Fruit fly (Drosophila melanogaster) whole organism, embryonic: ENCODE data around the gene CG13297.

Experiments
- CG11247 ChIP-seq: fragments of 200-800 bp; sonication (Bioruptor generic); IDR thresholded peaks from 2 replicates; pipeline ENCODE4 v1.3.6; 2022; ENCODE audit warnings: missing biosample characterization, missing genetic modification characterization
- CG11560 ChIP-seq: fragments of 200-800 bp; sonication (Bioruptor generic); IDR thresholded peaks from 3 replicates; pipeline ENCODE4 v1.3.6; 2022; ENCODE audit warnings: missing biosample characterization, missing genetic modification characterization
- CG14014 ChIP-seq: fragments of 200-800 bp; sonication (Bioruptor generic); IDR thresholded peaks from 2 replicates; pipeline ENCODE4 v1.3.6; 2022; ENCODE audit warnings: missing biosample characterization, missing genetic modification characterization
- CG15601 ChIP-seq: fragments of 200-800 bp; sonication (Bioruptor generic); optimal IDR thresholded peaks from 3 replicates; lab custom pipeline; 2019; ENCODE audit warnings: missing biosample characterization, mild to moderate bottlenecking, missing genetic modification characterization, moderate library complexity
- CG16779 ChIP-seq: fragments of 200-800 bp; sonication (Bioruptor generic); IDR thresholded peaks from 2 replicates; pipeline ENCODE4 v1.3.6; 2022; ENCODE audit warnings: missing biosample characterization, missing genetic modification characterization
- CG16813 ChIP-seq: fragments of 200-800 bp; sonication (Bioruptor generic); IDR thresholded peaks from 3 replicates; pipeline ENCODE4 v1.3.6; 2022; ENCODE audit warnings: missing biosample characterization, missing genetic modification characterization; ENCODE audit not compliant: partially characterized antibody
- CG16815 ChIP-seq: fragments of 200-800 bp; sonication (Bioruptor generic); optimal IDR thresholded peaks from 3 replicates; lab custom pipeline; 2017; ENCODE audit warnings: missing biosample characterization, mild to moderate bottlenecking, missing genetic modification characterization
- CG17802 ChIP-seq: fragments of 200-800 bp; sonication (Bioruptor generic); optimal IDR thresholded peaks from 2 replicates; lab custom pipeline; 2018; ENCODE audit warnings: missing biosample characterization, mild to moderate bottlenecking, missing genetic modification characterization, moderate library complexity
- CG18011 ChIP-seq: fragments of 200-800 bp; sonication (Bioruptor generic); optimal IDR thresholded peaks from 2 replicates; lab custom pipeline; 2017; ENCODE audit warnings: missing biosample characterization, missing genetic modification characterization, mild to moderate bottlenecking, moderate library complexity, missing genotype
- CG31388 ChIP-seq: fragments of 200-800 bp; sonication (Bioruptor generic); optimal IDR thresholded peaks from 2 replicates; lab custom pipeline; 2016; ENCODE audit warnings: missing biosample characterization, missing genetic modification characterization
- CG3163 ChIP-seq: fragments of 200-800 bp; sonication (Bioruptor generic); optimal IDR thresholded peaks from 3 replicates; lab custom pipeline; 2016; ENCODE audit warnings: missing biosample characterization, missing genetic modification characterization
- CG32532 ChIP-seq: fragments of 200-800 bp; sonication (Bioruptor generic); IDR thresholded peaks from 2 replicates; pipeline ENCODE4 v1.3.6; 2022; ENCODE audit warnings: missing biosample characterization, missing genetic modification characterization
- CG33213 ChIP-seq: fragments of 200-800 bp; sonication (Bioruptor generic); optimal IDR thresholded peaks from 3 replicates; lab custom pipeline; 2016; ENCODE audit warnings: missing biosample characterization, missing genetic modification characterization
- CG34376 ChIP-seq: fragments of 200-800 bp; sonication (Bioruptor generic); optimal IDR thresholded peaks from 2 replicates; lab custom pipeline; 2018; ENCODE audit warnings: missing biosample characterization, mild to moderate bottlenecking, missing genetic modification characterization
- CG3995 ChIP-seq: fragments of 200-800 bp; sonication (Bioruptor generic); optimal IDR thresholded peaks from 3 replicates; lab custom pipeline; 2016; ENCODE audit warnings: missing biosample characterization, missing genetic modification characterization
- CG4328 ChIP-seq: fragments of 200-800 bp; sonication (Bioruptor generic); optimal IDR thresholded peaks from 3 replicates; lab custom pipeline; 2017; ENCODE audit warnings: missing biosample characterization, missing genetic modification reagents, missing genetic modification characterization
- CG6272 ChIP-seq: fragments of 200-800 bp; sonication (Bioruptor generic); IDR thresholded peaks from 2 replicates; pipeline ENCODE4 v1.3.6; 2022; ENCODE audit warnings: missing biosample characterization, missing genetic modification characterization
- CG7271 ChIP-seq: fragments of 200-800 bp; sonication (Bioruptor generic); optimal IDR thresholded peaks from 2 replicates; lab custom pipeline; 2018; ENCODE audit warnings: missing biosample characterization, mild to moderate bottlenecking, missing genetic modification characterization, moderate library complexity
- CG7357 ChIP-seq: fragments of 200-800 bp; sonication (Bioruptor generic); IDR thresholded peaks from 3 replicates; pipeline ENCODE4 v1.3.6; 2022; ENCODE audit warnings: missing biosample characterization, missing genetic modification characterization
- CG9609 ChIP-seq: fragments of 200-800 bp; sonication (Bioruptor generic); optimal IDR thresholded peaks from 3 replicates; lab custom pipeline; 2016; ENCODE audit warnings: missing biosample characterization, missing genetic modification characterization
- CG9727 ChIP-seq: fragments of 200-800 bp; sonication (Bioruptor generic); optimal IDR thresholded peaks from 3 replicates; lab custom pipeline; 2017; ENCODE audit warnings: missing biosample characterization, mild to moderate bottlenecking, missing genetic modification characterization
- Dad ChIP-seq: fragments of 200-800 bp; sonication (Bioruptor generic); optimal IDR thresholded peaks from 3 replicates; lab custom pipeline; 2016; ENCODE audit warnings: missing biosample characterization, missing genetic modification characterization
- Doc2 ChIP-seq: fragments of 200-800 bp; sonication (Bioruptor generic); IDR thresholded peaks from 2 replicates; pipeline ENCODE4 v1.3.6; 2022; ENCODE audit warnings: missing biosample characterization, missing genetic modification characterization
- Dref ChIP-seq: fragments of 200-800 bp; sonication (Bioruptor generic); IDR thresholded peaks from 2 replicates; pipeline ENCODE4 v1.3.6; 2022; ENCODE audit warnings: missing biosample characterization, missing genetic modification characterization
- Elba2 ChIP-seq: fragments of 200-800 bp; sonication (Bioruptor generic); optimal IDR thresholded peaks from 3 replicates; lab custom pipeline; 2016; ENCODE audit warnings: missing biosample characterization, missing genetic modification characterization
- GATAe ChIP-seq: fragments of 200-800 bp; sonication (Bioruptor generic); conservative IDR thresholded peaks from 2 replicates; pipeline ENCODE4 v1.3.6; 2022; ENCODE audit warnings: missing biosample characterization, missing genetic modification characterization
- H2.0 ChIP-seq: fragments of 200-800 bp; sonication (Bioruptor generic); IDR thresholded peaks from 2 replicates; pipeline ENCODE4 v1.3.6; 2022; ENCODE audit warnings: missing biosample characterization, missing genetic modification characterization
- Kr ChIP-seq: fragments of 200-800 bp; sonication (Bioruptor generic); optimal IDR thresholded peaks from 2 replicates; lab custom pipeline; 2017; ENCODE audit warnings: missing biosample characterization, mild to moderate bottlenecking, missing genetic modification characterization
- Nf-YC ChIP-seq: fragments of 200-800 bp; optimal IDR thresholded peaks from 3 replicates; lab custom pipeline; 2019; ENCODE audit warnings: missing biosample characterization, mild to moderate bottlenecking, missing genetic modification characterization, moderate library complexity
- Oli ChIP-seq: fragments of 200-800 bp; sonication (Bioruptor generic); optimal IDR thresholded peaks from 2 replicates; lab custom pipeline; 2018; ENCODE audit warnings: missing biosample characterization, mild to moderate bottlenecking, missing genetic modification characterization, moderate library complexity
- Scr ChIP-seq: fragments of 200-800 bp; sonication (Bioruptor generic); IDR thresholded peaks from 2 replicates; pipeline ENCODE4 v1.3.6; 2022; ENCODE audit warnings: missing biosample characterization, missing genetic modification characterization; ENCODE audit not compliant: partially characterized antibody
- cas ChIP-seq: fragments of 200-800 bp; sonication (Bioruptor generic); IDR thresholded peaks from 2 replicates; pipeline ENCODE4 v1.3.6; 2022; ENCODE audit warnings: missing biosample characterization, missing genetic modification characterization
- crp ChIP-seq, 2 experiments: fragments of 200-800 bp; sonication (Bioruptor generic); optimal IDR thresholded peaks; 2 replicates in 1 of 2; 3 replicates in 1 of 2; lab custom pipeline; 2017; ENCODE audit warnings: missing biosample characterization in 2 of 2, missing genetic modification characterization in 2 of 2, mild to moderate bottlenecking in 1 of 2, moderate library complexity in 1 of 2
- dpn ChIP-seq, 2 experiments: fragments of 200-800 bp; sonication (Bioruptor generic); optimal IDR thresholded peaks; 3 replicates each; lab custom pipeline; 2016; ENCODE audit warnings: missing biosample characterization in 2 of 2, missing genetic modification characterization in 2 of 2
- en ChIP-seq: fragments of 200-800 bp; sonication (Bioruptor generic); optimal IDR thresholded peaks from 2 replicates; lab custom pipeline; 2016; ENCODE audit warnings: missing biosample characterization, missing genetic modification characterization
- eyg ChIP-seq: fragments of 200-800 bp; sonication (Bioruptor generic); optimal IDR thresholded peaks from 3 replicates; lab custom pipeline; 2016; ENCODE audit warnings: missing biosample characterization, missing genetic modification characterization
- gcm ChIP-seq: fragments of 200-800 bp; sonication (Bioruptor generic); optimal IDR thresholded peaks from 2 replicates; lab custom pipeline; 2019; ENCODE audit warnings: missing biosample characterization, mild to moderate bottlenecking, missing genetic modification characterization, moderate library complexity
- gsb ChIP-seq: fragments of 200-800 bp; sonication (Bioruptor generic); IDR thresholded peaks from 2 replicates; pipeline ENCODE4 v1.3.6; 2022; ENCODE audit warnings: missing biosample characterization, missing genetic modification characterization
- nau ChIP-seq: fragments of 200-800 bp; sonication (Bioruptor generic); optimal IDR thresholded peaks from 3 replicates; lab custom pipeline; 2017; ENCODE audit warnings: missing biosample characterization, mild to moderate bottlenecking, missing genetic modification characterization, missing genetic modification reagents
- nmo ChIP-seq: fragments of 200-800 bp; sonication (Bioruptor generic); optimal IDR thresholded peaks from 2 replicates; lab custom pipeline; 2018; ENCODE audit warnings: missing biosample characterization, mild to moderate bottlenecking, missing genetic modification characterization, moderate library complexity
- row ChIP-seq: fragments of 200-800 bp; sonication (Bioruptor generic); IDR thresholded peaks from 3 replicates; pipeline ENCODE4 v1.3.6; 2022; ENCODE audit warnings: missing biosample characterization, missing genetic modification characterization
- sens-2 ChIP-seq: fragments of 200-800 bp; sonication (Bioruptor generic); IDR thresholded peaks from 2 replicates; pipeline ENCODE4 v1.3.6; 2022; ENCODE audit warnings: missing biosample characterization, missing genetic modification characterization
- sim ChIP-seq: fragments of 200-800 bp; sonication (Bioruptor generic); IDR thresholded peaks from 2 replicates; pipeline ENCODE4 v1.3.6; 2022; ENCODE audit warnings: missing biosample characterization, missing genetic modification characterization
- ssp ChIP-seq: fragments of 200-800 bp; sonication (Bioruptor generic); IDR thresholded peaks from 2 replicates; pipeline ENCODE4 v1.3.6; 2022; ENCODE audit warnings: missing biosample characterization, missing genetic modification characterization
- ttk ChIP-seq: fragments of 200-800 bp; sonication (Bioruptor generic); IDR thresholded peaks from 2 replicates; pipeline ENCODE4 v2.1.2; 2022; ENCODE audit warnings: missing biosample characterization, missing genetic modification characterization
- tup ChIP-seq: fragments of 200-800 bp; sonication (Bioruptor generic); optimal IDR thresholded peaks from 2 replicates; lab custom pipeline; 2016; ENCODE audit warnings: missing biosample characterization, mild to moderate bottlenecking, missing genetic modification characterization, moderate library complexity
- twi ChIP-seq: fragments of 200-800 bp; optimal IDR thresholded peaks from 2 replicates; lab custom pipeline; 2019; ENCODE audit warnings: missing biosample characterization, mild to moderate bottlenecking, missing genetic modification characterization, moderate library complexity
- unc-4 ChIP-seq: fragments of 200-800 bp; sonication (Bioruptor generic); IDR thresholded peaks from 2 replicates; pipeline ENCODE4 v1.3.6; 2022; ENCODE audit warnings: missing biosample characterization, missing genetic modification characterization; ENCODE audit not compliant: partially characterized antibody
- z ChIP-seq: fragments of 200-800 bp; sonication (Bioruptor generic); IDR thresholded peaks from 3 replicates; pipeline ENCODE4 v1.3.6; 2022; ENCODE audit warnings: missing biosample characterization, missing genetic modification characterization

Gene CG13297

dm6 chr3L:6192822-6193555, 35.8 kb upstream of the CG13297 start, which contains the start of the genes Sf3b6 and Tnpo (continued):
- TF ChIP-seq crp (GFP tag; optimal IDR thresholded peaks at IDR 0.05; lab: Kevin White, UChicago) (peak in 1 of 2 experiments; percentile 68), CG4328 (GFP tag; lab: Kevin White, UChicago) (peak; percentile 82), CG6272 (GFP tag; lab: Robert Waterston, UW) (peak; percentile 88), Doc2 (GFP tag; lab: Robert Waterston, UW) (peak; percentile 55; the same call in 1 of the 2 replicates), CG16813 (GFP tag; lab: Robert Waterston, UW) (peak; percentile 63), CG33213 (GFP tag; lab: Kevin White, UChicago) (peak; percentile 39), gcm (no peak), Dref (peak; percentile 41; the same call in 1 of the 2 replicates), CG34376 (peak; percentile 65), GATAe (0 out of 2 replicates have a peak, but pooled peaks have one; percentile 19), CG32532 (GFP tag; lab: Robert Waterston, UW) (peak; percentile 89), CG16779 (GFP tag; lab: Robert Waterston, UW) (no peak), eyg (peak; percentile 23), unc-4 (GFP tag; lab: Robert Waterston, UW) (peak; percentile 65), CG16815 (GFP tag; lab: Kevin White, UChicago) (peak; percentile 89), CG3163 (GFP tag; lab: Kevin White, UChicago) (peak; percentile 16), CG17802 (tag; lab: Kevin White, UChicago) (peak; percentile 47), Scr (GFP tag; lab: Robert Waterston, UW) (peak; percentile 74), nmo (GFP tag; lab: Kevin White, UChicago) (peak; percentile 93), CG7271 (tag; lab: Kevin White, UChicago) (peak; percentile 54), Oli (tag; lab: Kevin White, UChicago) (peak; percentile 81), Kr (GFP tag; lab: Kevin White, UChicago) (no peak), tup (GFP tag; lab: Kevin White, UChicago) (peak; percentile 21), CG15601 (no peak), CG9727 (GFP tag; lab: Kevin White, UChicago) (peak; percentile 90), CG18011 (peak; percentile 68), sim (GFP tag; lab: Robert Waterston, UW) (peak; percentile 38; the same call in 1 of the 2 replicates), CG7357 (peak; percentile 82), Nf-YC (tag; lab: Kevin White, UChicago) (no peak), sens-2 (GFP tag; lab: Robert Waterston, UW) (peak; percentile 42; the same call in 1 of the 2 replicates), CG9609 (GFP tag; lab: Kevin White, UChicago) (peak; percentile 81), ttk (GFP tag; lab: Robert Waterston, UW) (peak; percentile 82), CG31388 (peak; percentile 49), z (GFP tag; lab: Robert Waterston, UW) (no peak), CG14014 (peak; percentile 75), ssp (peak; percentile 79), twi (tag; lab: Kevin White, UChicago) (peak; percentile 83), cas (GFP tag; lab: Robert Waterston, UW) (0 out of 2 replicates have a peak, but pooled peaks have one; percentile 44), Elba2 (GFP tag; lab: Kevin White, UChicago) (peak; percentile 72), dpn (GFP tag; optimal IDR thresholded peaks at IDR 0.05; lab: Kevin White, UChicago) (peak; percentile 76 to 84), nau (no peak), en (GFP tag; lab: Kevin White, UChicago) (no peak), CG11560 (peak; percentile 77), H2.0 (GFP tag; lab: Robert Waterston, UW) (peak; percentile 66; the same call in 1 of the 2 replicates), row (GFP tag; lab: Robert Waterston, UW) (peak; percentile 96), CG3995 (GFP tag; lab: Kevin White, UChicago) (peak; percentile 91), CG11247 (GFP tag; lab: Robert Waterston, UW) (peak; percentile 71), Dad (GFP tag; lab: Kevin White, UChicago) (peak; percentile 12), gsb (GFP tag; lab: Robert Waterston, UW) (peak; percentile 58)
